Worm (Caenorhabditis elegans): ENCODE results near the gene fkb-1.

- TF ChIP-seq unc-39 (tag; optimal IDR thresholded peaks at IDR 0.05) (no peak), pha-4 (tag; optimal IDR thresholded peaks at IDR 0.05) (no peak), fos-1 (tag; optimal IDR thresholded peaks at IDR 0.05) (no peak), zag-1 (tag; optimal IDR thresholded peaks at IDR 0.05) (no peak), fkh-10 (GFP tag; optimal IDR thresholded peaks at IDR 0.05) (no peak), lin-39 (tag; optimal IDR thresholded peaks at IDR 0.05) (no peak), nhr-12 (tag; optimal IDR thresholded peaks at IDR 0.05) (no peak), unc-62 (GFP tag; optimal IDR thresholded peaks at IDR 0.05) (no peak), elt-3 (tag; optimal IDR thresholded peaks at IDR 0.05) (no peak), aly-2 (tag; optimal IDR thresholded peaks at IDR 0.05) (no peak)
Measured at ce11 chrIV:11082153-11082552, 45.8 kb downstream of the fkb-1 start, which contains the start of gene let-70.

Measured in whole organism, L3 larva.